Worm (Caenorhabditis elegans) whole organism, L2 larva: Measurements from ENCODE around the gene ced-2.
A peak's percentile ranks its signal among the peaks of the same experiment; 100 is the strongest.

Experiments
- C34F6.9 ChIP-seq: fragments of 150-350 bp; optimal IDR thresholded peaks from 2 replicates; lab custom pipeline; 2014; ENCODE audit warnings: missing biosample characterization, missing genetic modification characterization
- R02D3.7 ChIP-seq: fragments of 150-350 bp; optimal IDR thresholded peaks from 2 replicates; lab custom pipeline; 2014; ENCODE audit warnings: missing biosample characterization, missing genetic modification characterization
- Y55F3AM.14 ChIP-seq: fragments of 200-800 bp; sonication (Bioruptor generic); optimal IDR thresholded peaks from 2 replicates; lab custom pipeline; 2018; ENCODE audit warnings: mild to moderate bottlenecking, missing genetic modification characterization, missing compliant biosample characterization
- aly-2 ChIP-seq: fragments of 150-350 bp; optimal IDR thresholded peaks from 2 replicates; lab custom pipeline; 2014; ENCODE audit warnings: missing biosample characterization, missing genetic modification characterization
- ama-1 ChIP-seq: fragments of 150-350 bp; optimal IDR thresholded peaks from 2 replicates; lab custom pipeline; 2018; ENCODE audit warnings: inconsistent platforms
- blmp-1 ChIP-seq: sonication (generic microtip); optimal IDR thresholded peaks from 2 replicates; lab custom pipeline; 2017; ENCODE audit warnings: missing genetic modification characterization, mild to moderate bottlenecking, missing compliant biosample characterization, antibody characterized with exemption, moderate library complexity; ENCODE audit not compliant: insufficient read depth
- ceh-16 ChIP-seq: fragments of 150-350 bp; optimal IDR thresholded peaks from 2 replicates; lab custom pipeline; 2014; ENCODE audit warnings: missing biosample characterization, missing genetic modification characterization
- ceh-82 ChIP-seq: fragments of 150-350 bp; optimal IDR thresholded peaks from 2 replicates; lab custom pipeline; 2014; ENCODE audit warnings: missing biosample characterization, missing genetic modification characterization
- dmd-4 ChIP-seq: sonication (generic microtip); optimal IDR thresholded peaks from 2 replicates; lab custom pipeline; 2017; ENCODE audit warnings: missing biosample characterization, missing genetic modification characterization
- elt-1 ChIP-seq: fragments of 150-350 bp; optimal IDR thresholded peaks from 2 replicates; lab custom pipeline; 2014; ENCODE audit warnings: missing biosample characterization, missing genetic modification characterization
- fos-1 ChIP-seq: fragments of 150-350 bp; optimal IDR thresholded peaks from 2 replicates; lab custom pipeline; 2014; ENCODE audit warnings: missing biosample characterization, missing genetic modification characterization
- gmeb-1 ChIP-seq: fragments of 150-350 bp; optimal IDR thresholded peaks from 2 replicates; lab custom pipeline; 2014; ENCODE audit warnings: missing biosample characterization, missing genetic modification characterization
- lin-39 ChIP-seq: fragments of 150-350 bp; optimal IDR thresholded peaks from 2 replicates; lab custom pipeline; 2014; ENCODE audit warnings: missing biosample characterization, missing genetic modification reagents, missing genetic modification characterization
- lsy-2 ChIP-seq, 2 experiments: fragments of 150-350 bp in 1 of 2; sonication (generic microtip) in 1 of 2; optimal IDR thresholded peaks; 2 replicates each; lab custom pipeline; 2014 to 2017; ENCODE audit warnings: missing biosample characterization in 2 of 2, missing genetic modification characterization in 2 of 2
- mab-5 ChIP-seq: fragments of 150-350 bp; optimal IDR thresholded peaks from 2 replicates; lab custom pipeline; 2014; ENCODE audit warnings: missing biosample characterization, missing genetic modification characterization
- nhr-10 ChIP-seq: sonication (generic microtip); optimal IDR thresholded peaks from 2 replicates; lab custom pipeline; 2017; ENCODE audit warnings: missing biosample characterization, missing genetic modification characterization
- nhr-129 ChIP-seq: fragments of 150-350 bp; optimal IDR thresholded peaks from 2 replicates; lab custom pipeline; 2014; ENCODE audit warnings: missing biosample characterization, missing genetic modification characterization
- nhr-21 ChIP-seq: fragments of 150-350 bp; optimal IDR thresholded peaks from 2 replicates; lab custom pipeline; 2014; ENCODE audit warnings: missing biosample characterization, missing genetic modification characterization
- nhr-23 ChIP-seq: fragments of 150-350 bp; optimal IDR thresholded peaks from 2 replicates; lab custom pipeline; 2014; ENCODE audit warnings: missing biosample characterization, missing genetic modification reagents, missing genetic modification characterization
- nhr-237 ChIP-seq: fragments of 150-350 bp; optimal IDR thresholded peaks from 2 replicates; lab custom pipeline; 2014; ENCODE audit warnings: missing biosample characterization, missing genetic modification characterization
- nhr-77 ChIP-seq: fragments of 150-350 bp; optimal IDR thresholded peaks from 2 replicates; lab custom pipeline; 2014; ENCODE audit warnings: missing biosample characterization, missing genetic modification characterization
- sem-4 ChIP-seq: fragments of 150-350 bp; optimal IDR thresholded peaks from 2 replicates; lab custom pipeline; 2014; ENCODE audit warnings: missing biosample characterization, missing genetic modification reagents, missing genetic modification characterization
- skn-1 ChIP-seq: sonication (generic microtip); optimal IDR thresholded peaks from 2 replicates; lab custom pipeline; 2017; ENCODE audit warnings: missing biosample characterization, missing genetic modification characterization
- sma-3 ChIP-seq: sonication (generic microtip); optimal IDR thresholded peaks from 2 replicates; lab custom pipeline; 2016; ENCODE audit warnings: missing genetic modification reagents, missing genetic modification characterization, missing compliant biosample characterization
- sma-9 ChIP-seq, 2 experiments: fragments of 150-350 bp in 1 of 2; sonication (generic microtip) in 1 of 2; optimal IDR thresholded peaks; 2 replicates each; lab custom pipeline; 2014 to 2016; ENCODE audit warnings: missing genetic modification characterization in 2 of 2, mild to moderate bottlenecking in 1 of 2, missing biosample characterization in 1 of 2, missing compliant biosample characterization in 1 of 2, missing genetic modification reagents in 1 of 2, moderate library complexity in 1 of 2
- unc-39 ChIP-seq: fragments of 150-350 bp; optimal IDR thresholded peaks from 2 replicates; lab custom pipeline; 2014; ENCODE audit warnings: missing biosample characterization, missing genetic modification characterization
- unc-62 ChIP-seq: fragments of 150-350 bp; optimal IDR thresholded peaks from 2 replicates; lab custom pipeline; 2014; ENCODE audit warnings: missing biosample characterization, missing genetic modification reagents, missing genetic modification characterization
- ztf-1 ChIP-seq: fragments of 200-800 bp; sonication (Bioruptor generic); conservative IDR thresholded peaks from 2 replicates; pipeline ENCODE4 v1.3.6; 2022; ENCODE audit warnings: missing genetic modification characterization, missing compliant biosample characterization
- ztf-11 ChIP-seq: sonication (generic microtip); optimal IDR thresholded peaks from 2 replicates; lab custom pipeline; 2017; ENCODE audit warnings: missing biosample characterization, missing genetic modification characterization

ced-2 gene

ce11 chrIV:1553195-1553918 lies 43.8 kb upstream of the ced-2 start, which contains the start of gene C34H4.2:
TSS of gene C34H4.2 (plus strand) at chrIV:1553752.
- TF ChIP-seq nhr-21 (tag; lab: Kevin White, UChicago) (no peak), sma-3 (GFP tag; lab: Kevin White, UChicago) (no peak), fos-1 (tag; lab: Kevin White, UChicago) (peak; percentile 66), unc-39 (tag; lab: Kevin White, UChicago) (no peak)

ce11 chrIV:1555021-1555720 lies 41.9 kb upstream of the ced-2 start, which contains the start of gene C34H4.1:
TSS of gene C34H4.1 (plus strand) at chrIV:1555579.
- TF ChIP-seq fos-1 (tag; lab: Kevin White, UChicago), result peak; percentile 57
- no peak for TF ChIP-seq R02D3.7 (tag; lab: Kevin White, UChicago)

DNA sequence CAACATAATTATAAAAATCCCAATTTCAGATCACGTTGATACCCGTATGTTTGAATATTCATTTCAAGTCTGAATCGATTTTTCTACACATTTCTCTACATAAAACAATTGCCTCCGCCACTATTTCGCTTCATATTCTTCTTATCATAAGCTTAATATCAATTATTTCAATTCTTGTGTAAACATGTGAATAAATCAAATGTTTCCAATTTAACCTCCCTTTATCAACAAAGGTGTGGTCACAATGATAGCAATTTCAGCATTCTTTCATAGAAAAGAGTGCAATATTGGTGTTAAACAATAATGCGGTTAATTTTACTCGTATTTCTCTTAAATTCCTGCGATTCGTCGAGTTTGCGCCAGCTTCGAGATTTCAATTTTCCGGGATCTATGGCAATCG lies 37.2 kb upstream of the ced-2 start, which contains the start of gene Y41D4B.17:
Gene Y41D4B.17, plus strand, starts transcription at position 174 of the 400 bp plus-strand sequence.
- peak; percentile 6 for TF ChIP-seq sma-9 (GFP tag; optimal IDR thresholded peaks at IDR 0.05; lab: Kevin White, UChicago)
- TF ChIP-seq sma-9 (tag; optimal IDR thresholded peaks at IDR 0.05; lab: Kevin White, UChicago), result no peak
- TF ChIP-seq fos-1 (tag; lab: Kevin White, UChicago), result peak; percentile 82
- no peak for TF ChIP-seq ztf-1 (GFP tag; lab: Robert Waterston, UW)

ce11 chrIV:1561884-1562283 lies 35.2 kb upstream of the ced-2 start, which contains the start of gene hpo-6:
TSS of gene hpo-6 (plus strand) at chrIV:1562184.
- TF ChIP-seq fos-1 (tag; lab: Kevin White, UChicago) (peak; percentile 20), unc-62 (GFP tag; lab: Kevin White, UChicago) (no peak)

ce11 chrIV:1563476-1564131 lies 33.5 kb upstream of the ced-2 start, which contains the start of gene Y41D4B.15:
TSS of gene Y41D4B.15 (plus strand) at chrIV:1564081.
- TF ChIP-seq skn-1 (tag; lab: Kevin White, UChicago), result no peak

ce11 chrIV:1565725-1566124 lies 31.4 kb upstream of the ced-2 start:
- TF ChIP-seq nhr-10 (tag; lab: Kevin White, UChicago) (no peak), aly-2 (no peak), R02D3.7 (tag; lab: Kevin White, UChicago) (no peak), Y55F3AM.14 (no peak), dmd-4 (no peak), ceh-82 (tag; lab: Kevin White, UChicago) (no peak), gmeb-1 (tag; lab: Kevin White, UChicago) (no peak), blmp-1 (tag; lab: Kevin White, UChicago) (no peak), nhr-129 (tag; lab: Kevin White, UChicago) (no peak), unc-39 (tag; lab: Kevin White, UChicago) (no peak), lsy-2 (tag; optimal IDR thresholded peaks at IDR 0.05; lab: Kevin White, UChicago) (no peak), lin-39 (tag; lab: Kevin White, UChicago) (no peak)
- TF ChIP-seq, all 48 proteins: peak for 0

- TF ChIP-seq nhr-237 (tag; lab: Kevin White, UChicago), result no peak
- TF ChIP-seq elt-1, result no peak
- no peak for TF ChIP-seq sma-9 (GFP tag; optimal IDR thresholded peaks at IDR 0.05; lab: Kevin White, UChicago)
- TF ChIP-seq sma-9 (tag; optimal IDR thresholded peaks at IDR 0.05; lab: Kevin White, UChicago), result no peak
- no peak for TF ChIP-seq ztf-11 (tag; lab: Kevin White, UChicago)
- no peak for TF ChIP-seq nhr-23 (tag; lab: Kevin White, UChicago)
- TF ChIP-seq lsy-2 (tag; optimal IDR thresholded peaks at IDR 0.05; lab: Kevin White, UChicago), result no peak
- no peak for TF ChIP-seq lin-39 (tag; lab: Kevin White, UChicago)
- no peak for TF ChIP-seq sem-4
- no peak for TF ChIP-seq nhr-77 (tag; lab: Kevin White, UChicago)
- no peak for TF ChIP-seq ceh-16 (tag; lab: Kevin White, UChicago)
- TF ChIP-seq blmp-1 (tag; lab: Kevin White, UChicago), result no peak
- TF ChIP-seq dmd-4, result no peak
- TF ChIP-seq nhr-10 (tag; lab: Kevin White, UChicago), result no peak
- TF ChIP-seq Y55F3AM.14, result no peak
- TF ChIP-seq unc-62 (GFP tag; lab: Kevin White, UChicago), result no peak
- no peak for TF ChIP-seq ama-1
- no peak for TF ChIP-seq mab-5 (tag; lab: Kevin White, UChicago)
- TF ChIP-seq aly-2, result no peak
- TF ChIP-seq C34F6.9, result no peak
- no peak for TF ChIP-seq nhr-21 (tag; lab: Kevin White, UChicago)
Observed at ce11 chrIV:1567577-1567976, 29.5 kb upstream of the ced-2 start.
